Fruit fly (Drosophila melanogaster) whole organism, adult: ENCODE results near the gene tank.

ENCODE experiments used
- CG11617 ChIP-seq: fragments of 200-800 bp; sonication (Bioruptor generic); optimal IDR thresholded peaks from 2 replicates; lab custom pipeline; 2017; ENCODE audit warnings: mild to moderate bottlenecking, missing biosample characterization, missing genetic modification reagents, missing genetic modification characterization
- CG12768 ChIP-seq: fragments of 200-800 bp; sonication (Bioruptor generic); optimal IDR thresholded peaks from 2 replicates; lab custom pipeline; 2017; ENCODE audit warnings: missing biosample characterization, missing genetic modification characterization, mild to moderate bottlenecking, moderate library complexity, missing genetic modification reagents
- CG14711 ChIP-seq: fragments of 200-800 bp; sonication (Bioruptor generic); optimal IDR thresholded peaks from 2 replicates; lab custom pipeline; 2018; ENCODE audit warnings: missing biosample characterization, mild to moderate bottlenecking, missing genetic modification characterization, moderate library complexity
- CG1620 ChIP-seq: fragments of 200-800 bp; sonication (Bioruptor generic); optimal IDR thresholded peaks from 2 replicates; lab custom pipeline; 2016; ENCODE audit warnings: missing biosample characterization, missing genetic modification characterization
- CG33017 ChIP-seq: fragments of 200-800 bp; sonication (Bioruptor generic); optimal IDR thresholded peaks from 2 replicates; lab custom pipeline; 2018; ENCODE audit warnings: missing biosample characterization, mild to moderate bottlenecking, missing genetic modification characterization, moderate library complexity
- CG5204 ChIP-seq: fragments of 200-800 bp; sonication (Bioruptor generic); optimal IDR thresholded peaks from 2 replicates; lab custom pipeline; 2016; ENCODE audit warnings: missing biosample characterization, missing genetic modification characterization
- CG7045 ChIP-seq: fragments of 200-800 bp; sonication (Bioruptor generic); optimal IDR thresholded peaks from 2 replicates; lab custom pipeline; 2017; ENCODE audit warnings: missing biosample characterization, mild to moderate bottlenecking, missing genetic modification characterization
- CG7101 ChIP-seq: fragments of 200-800 bp; sonication (Bioruptor generic); optimal IDR thresholded peaks from 2 replicates; lab custom pipeline; 2018; ENCODE audit warnings: missing biosample characterization, mild to moderate bottlenecking, missing genetic modification characterization, moderate library complexity
- Clk ChIP-seq: fragments of 200-800 bp; sonication (Bioruptor generic); optimal IDR thresholded peaks from 2 replicates; lab custom pipeline; 2017; ENCODE audit warnings: missing biosample characterization, missing genetic modification characterization
- Crg-1 ChIP-seq: fragments of 200-800 bp; sonication (Bioruptor generic); optimal IDR thresholded peaks from 2 replicates; lab custom pipeline; 2016; ENCODE audit warnings: missing biosample characterization, missing genetic modification characterization
- Hr96 ChIP-seq: fragments of 200-800 bp; sonication (Bioruptor generic); optimal IDR thresholded peaks from 2 replicates; lab custom pipeline; 2016; ENCODE audit warnings: missing biosample characterization, missing genetic modification characterization
- Mnt ChIP-seq: fragments of 200-800 bp; sonication (Bioruptor generic); optimal IDR thresholded peaks from 2 replicates; lab custom pipeline; 2016; ENCODE audit warnings: missing biosample characterization, mild to moderate bottlenecking, missing genetic modification characterization
- bab1 ChIP-seq: fragments of 200-800 bp; sonication (Bioruptor generic); optimal IDR thresholded peaks from 3 replicates; lab custom pipeline; 2019; ENCODE audit warnings: missing biosample characterization, mild to moderate bottlenecking, missing genetic modification characterization, moderate library complexity
- cic ChIP-seq: fragments of 200-800 bp; sonication (Bioruptor generic); optimal IDR thresholded peaks from 2 replicates; lab custom pipeline; 2017; ENCODE audit warnings: missing biosample characterization, mild to moderate bottlenecking, missing genetic modification characterization, moderate library complexity
- cnc ChIP-seq, 2 experiments: fragments of >200 bp; optimal IDR thresholded peaks; 2 replicates each; lab custom pipeline; 2017
- kay ChIP-seq: fragments of 200-800 bp; sonication (Bioruptor generic); peaks from one replicate; lab custom pipeline; 2016; ENCODE audit warnings: missing biosample characterization, missing genetic modification characterization, borderline replicate concordance
- ovo ChIP-seq: fragments of 200-800 bp; sonication (Bioruptor generic); optimal IDR thresholded peaks from 2 replicates; lab custom pipeline; 2016; ENCODE audit warnings: missing biosample characterization, missing genetic modification characterization
- pad ChIP-seq: fragments of 200-800 bp; sonication (Bioruptor generic); optimal IDR thresholded peaks from 3 replicates; lab custom pipeline; 2017; ENCODE audit warnings: missing biosample characterization, missing genetic modification characterization, mild to moderate bottlenecking, moderate library complexity, missing genetic modification reagents
- tj ChIP-seq: fragments of 200-800 bp; sonication (Bioruptor generic); optimal IDR thresholded peaks from 3 replicates; lab custom pipeline; 2017; ENCODE audit warnings: missing biosample characterization, mild to moderate bottlenecking, missing genetic modification characterization, moderate library complexity
- toe ChIP-seq: fragments of 200-800 bp; sonication (Bioruptor generic); optimal IDR thresholded peaks from 2 replicates; lab custom pipeline; 2016; ENCODE audit warnings: missing biosample characterization, missing genetic modification characterization

The tank gene

dm6 chr2L:4798894-4799293, 38.9 kb downstream of the tank start:
- TF ChIP-seq tj (no peak), ovo (GFP tag; lab: Kevin White, UChicago) (no peak), bab1 (GFP tag; lab: Kevin White, UChicago) (no peak), cic (no peak), cnc (optimal IDR thresholded peaks at IDR 0.05; lab: Kevin White, UChicago) (no peak), CG12768 (GFP tag; lab: Kevin White, UChicago) (no peak), pad (GFP tag; lab: Kevin White, UChicago) (no peak), CG33017 (tag; lab: Kevin White, UChicago) (no peak), CG7045 (no peak), Clk (GFP tag; lab: Kevin White, UChicago) (no peak), CG5204 (GFP tag; lab: Kevin White, UChicago) (no peak), kay (GFP tag; lab: Kevin White, UChicago) (no peak), CG11617 (GFP tag; lab: Kevin White, UChicago) (no peak), CG1620 (GFP tag; lab: Kevin White, UChicago) (no peak), CG7101 (tag; lab: Kevin White, UChicago) (no peak), CG14711 (no peak)

dm6 chr2L:4797643-4798042, 40.2 kb downstream of the tank start:
- TF ChIP-seq Clk (GFP tag; lab: Kevin White, UChicago) (no peak), tj (no peak), cic (no peak), ovo (GFP tag; lab: Kevin White, UChicago) (no peak), CG14711 (no peak), CG7101 (tag; lab: Kevin White, UChicago) (no peak), CG11617 (GFP tag; lab: Kevin White, UChicago) (no peak), pad (GFP tag; lab: Kevin White, UChicago) (no peak), CG12768 (GFP tag; lab: Kevin White, UChicago) (no peak), bab1 (GFP tag; lab: Kevin White, UChicago) (no peak), CG33017 (tag; lab: Kevin White, UChicago) (no peak), CG7045 (no peak), Crg-1 (GFP tag; lab: Kevin White, UChicago) (no peak), cnc (optimal IDR thresholded peaks at IDR 0.05; lab: Kevin White, UChicago) (no peak), toe (no peak), kay (GFP tag; lab: Kevin White, UChicago) (no peak), CG1620 (GFP tag; lab: Kevin White, UChicago) (no peak)

DNA sequence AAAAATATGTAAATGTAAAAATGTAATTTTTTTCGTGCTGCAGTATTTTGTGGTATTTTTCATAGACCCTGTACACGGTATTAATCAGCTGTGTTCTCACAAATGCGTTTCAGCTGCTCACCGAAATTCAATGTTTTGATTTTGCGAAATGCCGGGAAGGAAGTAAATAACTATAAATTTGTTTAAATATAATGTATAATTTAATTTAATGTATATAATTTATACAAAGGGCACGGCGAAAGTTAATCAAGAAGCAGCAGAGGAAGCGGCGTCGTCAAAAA, 43.3 kb downstream of the tank start, which contains the start of gene CG3294:
Gene CG3294 (plus strand): TSS at position 26 of the 281 bp plus-strand sequence.
- TF ChIP-seq CG11617 (GFP tag; lab: Kevin White, UChicago) (no peak), tj (no peak), CG7101 (tag; lab: Kevin White, UChicago) (no peak), cnc (optimal IDR thresholded peaks at IDR 0.05; lab: Kevin White, UChicago) (no peak), Hr96 (GFP tag; lab: Kevin White, UChicago) (no peak), toe (no peak), cic (no peak), ovo (GFP tag; lab: Kevin White, UChicago) (no peak), CG14711 (no peak), Crg-1 (GFP tag; lab: Kevin White, UChicago) (no peak), CG12768 (GFP tag; lab: Kevin White, UChicago) (no peak), Mnt (GFP tag; lab: Kevin White, UChicago) (no peak), Clk (GFP tag; lab: Kevin White, UChicago) (no peak), CG33017 (tag; lab: Kevin White, UChicago) (no peak), CG1620 (GFP tag; lab: Kevin White, UChicago) (no peak)

dm6 chr2L:4793780-4794523, 43.8 kb downstream of the tank start, which contains the start of gene fipi:
fipi (minus strand) TSS chr2L:4794044.
- TF ChIP-seq CG7045 (no peak), bab1 (GFP tag; lab: Kevin White, UChicago) (no peak), CG5204 (GFP tag; lab: Kevin White, UChicago) (no peak), kay (GFP tag; lab: Kevin White, UChicago) (peak; percentile 93), pad (GFP tag; lab: Kevin White, UChicago) (peak; percentile 96), tj (no peak)
